Worm (Caenorhabditis elegans) whole organism, mixed stage, embryonic: ENCODE data around the gene F46H5.5.

Experiments
- M03D4.4 ChIP-seq: sonication (generic microtip); optimal IDR thresholded peaks from 2 replicates; lab custom pipeline; 2017; ENCODE audit warnings: mild to moderate bottlenecking, missing genetic modification characterization, missing compliant biosample characterization
- bed-3 ChIP-seq: fragments of 200-800 bp; sonication (Bioruptor generic); optimal IDR thresholded peaks from 3 replicates; lab custom pipeline; 2018; ENCODE audit warnings: mild to moderate bottlenecking, missing genetic modification characterization, moderate library complexity, missing compliant biosample characterization
- blmp-1 ChIP-seq: fragments of 150-350 bp; optimal IDR thresholded peaks from 2 replicates; lab custom pipeline; 2014; ENCODE audit warnings: missing biosample characterization, missing genetic modification characterization
- ceh-83 ChIP-seq: fragments of 200-800 bp; sonication (Bioruptor generic); optimal IDR thresholded peaks from 2 replicates; lab custom pipeline; 2018; ENCODE audit warnings: mild to moderate bottlenecking, missing genetic modification characterization, missing compliant biosample characterization
- ces-1 ChIP-seq: fragments of 150-350 bp; optimal IDR thresholded peaks from 2 replicates; lab custom pipeline; 2014; ENCODE audit warnings: missing biosample characterization, missing genetic modification reagents, missing genetic modification characterization
- elt-3 ChIP-seq: fragments of 150-350 bp; optimal IDR thresholded peaks from 2 replicates; lab custom pipeline; 2014; ENCODE audit warnings: missing biosample characterization, missing genetic modification characterization
- mab-5 ChIP-seq: fragments of 150-350 bp; optimal IDR thresholded peaks from 2 replicates; lab custom pipeline; 2014; ENCODE audit warnings: missing biosample characterization, missing genetic modification characterization
- nhr-12 ChIP-seq: fragments of 150-350 bp; optimal IDR thresholded peaks from 2 replicates; lab custom pipeline; 2014; ENCODE audit warnings: missing biosample characterization, missing genetic modification characterization
- nhr-28 ChIP-seq: fragments of 150-350 bp; optimal IDR thresholded peaks from 2 replicates; lab custom pipeline; 2014; ENCODE audit warnings: missing biosample characterization, missing genetic modification characterization
- nhr-76 ChIP-seq: sonication (generic microtip); optimal IDR thresholded peaks from 2 replicates; lab custom pipeline; 2017; ENCODE audit warnings: missing biosample characterization, missing genetic modification characterization
- pha-4 ChIP-seq: fragments of 150-350 bp; optimal IDR thresholded peaks from 2 replicates; lab custom pipeline; 2018; ENCODE audit warnings: missing biosample characterization, missing genetic modification reagents, missing genetic modification characterization
- unc-62 ChIP-seq: fragments of 150-350 bp; optimal IDR thresholded peaks from 2 replicates; lab custom pipeline; 2014; ENCODE audit warnings: missing biosample characterization, missing genetic modification reagents, missing genetic modification characterization
- ztf-11 ChIP-seq: fragments of 150-350 bp; optimal IDR thresholded peaks from 2 replicates; lab custom pipeline; 2014; ENCODE audit warnings: missing biosample characterization, missing genetic modification characterization

DNA sequence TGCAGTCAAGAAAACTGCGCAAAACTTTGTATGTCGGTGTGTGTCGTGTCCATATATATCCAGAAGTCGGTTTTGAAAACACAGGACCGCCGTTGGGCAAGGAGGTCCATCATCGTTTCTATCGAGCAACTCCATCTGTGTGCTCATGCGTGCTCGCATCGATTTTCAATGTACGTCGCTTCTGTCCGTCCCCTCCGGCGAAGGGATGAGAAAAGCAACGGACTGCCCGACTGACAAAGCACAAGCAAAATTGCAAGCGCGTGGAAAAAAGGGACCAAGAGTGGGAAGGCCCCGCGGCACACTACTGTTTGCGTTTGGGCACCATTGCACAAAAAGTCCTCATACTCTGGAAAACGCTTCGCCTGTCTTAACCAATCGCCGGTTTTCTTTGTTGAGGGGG, 34.4 kb downstream of the F46H5.5 start:
- TF ChIP-seq mab-5 = no peak
- TF ChIP-seq bed-3 (GFP tag; lab: Kevin White, UChicago) = no peak
- no peak for TF ChIP-seq nhr-76
- no peak for TF ChIP-seq ztf-11
- no peak for TF ChIP-seq nhr-12 (tag; lab: Kevin White, UChicago)
- TF ChIP-seq nhr-28 = no peak
- no peak for TF ChIP-seq elt-3
- TF ChIP-seq M03D4.4 (tag; lab: Kevin White, UChicago) = no peak
- TF ChIP-seq ces-1 (GFP tag; lab: Kevin White, UChicago) = no peak
- TF ChIP-seq unc-62 = no peak
- TF ChIP-seq pha-4 (tag; lab: Kevin White, UChicago) = no peak
- TF ChIP-seq ceh-83 (GFP tag; lab: Kevin White, UChicago) = no peak
- TF ChIP-seq blmp-1 (tag; lab: Kevin White, UChicago) = no peak
